Fruit fly (Drosophila melanogaster) whole organism, embryonic: ENCODE results near the gene CG31882.

Experiments used
- Adf1 ChIP-seq: fragments of 200-800 bp; sonication (Bioruptor generic); IDR thresholded peaks from 2 replicates; pipeline ENCODE4 v1.3.6; 2022; ENCODE audit warnings: missing biosample characterization, missing genetic modification characterization
- CG10321 ChIP-seq: fragments of 200-800 bp; sonication (Bioruptor generic); IDR thresholded peaks from 2 replicates; pipeline ENCODE4 v1.3.6; 2022; ENCODE audit warnings: missing biosample characterization, missing genetic modification characterization
- CG12219 ChIP-seq: fragments of 200-800 bp; sonication (Bioruptor generic); optimal IDR thresholded peaks from 3 replicates; lab custom pipeline; 2018; ENCODE audit warnings: missing biosample characterization, mild to moderate bottlenecking, missing genetic modification characterization
- CG13287 ChIP-seq: fragments of 200-800 bp; sonication (Bioruptor generic); IDR thresholded peaks from 2 replicates; pipeline ENCODE4 v1.3.6; 2022; ENCODE audit warnings: missing biosample characterization, missing genetic modification characterization; ENCODE audit not compliant: partially characterized antibody
- CG13624 ChIP-seq: fragments of 200-800 bp; sonication (Bioruptor generic); optimal IDR thresholded peaks from 2 replicates; lab custom pipeline; 2016; ENCODE audit warnings: missing biosample characterization, missing genetic modification characterization
- CG15514 ChIP-seq: fragments of 200-800 bp; sonication (Bioruptor generic); optimal IDR thresholded peaks from 3 replicates; lab custom pipeline; 2017; ENCODE audit warnings: missing biosample characterization, missing genetic modification characterization, mild to moderate bottlenecking, moderate library complexity, missing genetic modification reagents
- CG17359 ChIP-seq: fragments of 200-800 bp; sonication (Bioruptor generic); optimal IDR thresholded peaks from 3 replicates; lab custom pipeline; 2018; ENCODE audit warnings: missing biosample characterization, mild to moderate bottlenecking, missing genetic modification characterization, moderate library complexity
- CG2116 ChIP-seq: fragments of 200-800 bp; sonication (Bioruptor generic); optimal IDR thresholded peaks from 3 replicates; lab custom pipeline; 2018; ENCODE audit warnings: missing biosample characterization, mild to moderate bottlenecking, missing genetic modification characterization
- CG31224 ChIP-seq: fragments of 200-800 bp; sonication (Bioruptor generic); IDR thresholded peaks from 2 replicates; pipeline ENCODE4 v1.3.6; 2022; ENCODE audit warnings: missing biosample characterization, missing genetic modification characterization
- CG34422 ChIP-seq: fragments of 200-800 bp; sonication (Bioruptor generic); IDR thresholded peaks from 3 replicates; pipeline ENCODE4 v1.3.6; 2022; ENCODE audit warnings: missing biosample characterization, missing genetic modification characterization
- CG6765 ChIP-seq: fragments of 200-800 bp; sonication (Bioruptor generic); optimal IDR thresholded peaks from 3 replicates; lab custom pipeline; 2017; ENCODE audit warnings: missing biosample characterization, mild to moderate bottlenecking, missing genetic modification characterization
- CG6854 ChIP-seq: fragments of 200-800 bp; sonication (Bioruptor generic); optimal IDR thresholded peaks from 3 replicates; lab custom pipeline; 2017; ENCODE audit warnings: missing biosample characterization, mild to moderate bottlenecking, missing genetic modification characterization
- CG7745 ChIP-seq: fragments of 200-800 bp; sonication (Bioruptor generic); optimal IDR thresholded peaks from 2 replicates; lab custom pipeline; 2018; ENCODE audit warnings: missing biosample characterization, mild to moderate bottlenecking, missing genetic modification characterization, moderate library complexity
- CG7963 ChIP-seq: fragments of 200-800 bp; sonication (Bioruptor generic); IDR thresholded peaks from 3 replicates; pipeline ENCODE4 v1.3.6; 2022; ENCODE audit warnings: missing biosample characterization, missing genetic modification characterization; ENCODE audit not compliant: partially characterized antibody
- CG8290 ChIP-seq, 3 experiments: fragments of 200-800 bp; sonication (Bioruptor generic); optimal IDR thresholded peaks; 2 replicates each; lab custom pipeline; 2016 to 2019; ENCODE audit warnings: missing biosample characterization in 3 of 3, missing genetic modification characterization in 3 of 3, mild to moderate bottlenecking in 2 of 3, moderate library complexity in 1 of 3
- CG9876 ChIP-seq: fragments of 200-800 bp; sonication (Bioruptor generic); optimal IDR thresholded peaks from 2 replicates; lab custom pipeline; 2016; ENCODE audit warnings: missing biosample characterization, missing genetic modification characterization
- CG9932 ChIP-seq: fragments of 200-800 bp; sonication (Bioruptor generic); IDR thresholded peaks from 2 replicates; pipeline ENCODE4 v1.3.6; 2022; ENCODE audit warnings: missing biosample characterization, missing genetic modification characterization
- Drgx ChIP-seq: fragments of 200-800 bp; sonication (Bioruptor generic); IDR thresholded peaks from 2 replicates; pipeline ENCODE4 v1.3.6; 2022; ENCODE audit warnings: missing biosample characterization, missing genetic modification characterization
- Fer1 ChIP-seq: fragments of 200-800 bp; sonication (Bioruptor generic); optimal IDR thresholded peaks from 2 replicates; lab custom pipeline; 2017; ENCODE audit warnings: missing biosample characterization, mild to moderate bottlenecking, missing genetic modification characterization
- HHEX ChIP-seq: fragments of 200-800 bp; sonication (Bioruptor generic); optimal IDR thresholded peaks from 3 replicates; lab custom pipeline; 2017; ENCODE audit warnings: missing biosample characterization, mild to moderate bottlenecking, missing genetic modification characterization, missing genetic modification reagents
- HLH3B ChIP-seq: fragments of 200-800 bp; sonication (Bioruptor generic); IDR thresholded peaks from 2 replicates; pipeline ENCODE4 v1.3.6; 2022; ENCODE audit warnings: missing biosample characterization, missing genetic modification characterization
- Hand ChIP-seq: fragments of 200-800 bp; sonication (Bioruptor generic); optimal IDR thresholded peaks from 2 replicates; lab custom pipeline; 2017; ENCODE audit warnings: mild to moderate bottlenecking, missing biosample characterization, missing genetic modification reagents, missing genetic modification characterization
- Mad ChIP-seq: fragments of 200-800 bp; sonication (Bioruptor generic); optimal IDR thresholded peaks from 2 replicates; lab custom pipeline; 2016; ENCODE audit warnings: missing biosample characterization, missing genetic modification characterization
- NC2α ChIP-seq: fragments of 200-800 bp; sonication (Bioruptor generic); optimal IDR thresholded peaks from 2 replicates; lab custom pipeline; 2016; ENCODE audit warnings: missing biosample characterization, missing genetic modification characterization
- NC2β ChIP-seq: fragments of 200-800 bp; sonication (Bioruptor generic); optimal IDR thresholded peaks from 2 replicates; lab custom pipeline; 2016; ENCODE audit warnings: missing biosample characterization, missing genetic modification characterization
- NK7.1 ChIP-seq: fragments of 200-800 bp; sonication (Bioruptor generic); optimal IDR thresholded peaks from 3 replicates; lab custom pipeline; 2016; ENCODE audit warnings: missing biosample characterization, missing genetic modification characterization
- Nf-YA ChIP-seq: fragments of 200-800 bp; sonication (Bioruptor generic); IDR thresholded peaks from 2 replicates; pipeline ENCODE4 v1.3.6; 2022; ENCODE audit warnings: missing biosample characterization, missing genetic modification characterization
- PHDP ChIP-seq: fragments of 200-800 bp; sonication (Bioruptor generic); optimal IDR thresholded peaks from 3 replicates; lab custom pipeline; 2018; ENCODE audit warnings: missing biosample characterization, mild to moderate bottlenecking, missing genetic modification characterization, moderate library complexity
- Vsx1 ChIP-seq: fragments of 200-800 bp; sonication (Bioruptor generic); optimal IDR thresholded peaks from 2 replicates; lab custom pipeline; 2017; ENCODE audit warnings: missing biosample characterization, mild to moderate bottlenecking, missing genetic modification characterization, missing genetic modification reagents
- YL-1 ChIP-seq: fragments of 200-800 bp; sonication (Bioruptor generic); optimal IDR thresholded peaks from 3 replicates; lab custom pipeline; 2017; ENCODE audit warnings: missing biosample characterization, mild to moderate bottlenecking, missing genetic modification characterization
- amos ChIP-seq: fragments of 200-800 bp; sonication (Bioruptor generic); IDR thresholded peaks from 2 replicates; pipeline ENCODE4 v1.3.6; 2022; ENCODE audit warnings: missing biosample characterization, missing genetic modification characterization; ENCODE audit not compliant: partially characterized antibody
- caup ChIP-seq: fragments of 200-800 bp; sonication (Bioruptor generic); optimal IDR thresholded peaks from 3 replicates; lab custom pipeline; 2017; ENCODE audit warnings: missing biosample characterization, mild to moderate bottlenecking, missing genetic modification characterization, moderate library complexity; ENCODE audit not compliant: severe bottlenecking
- chif ChIP-seq, 2 experiments: fragments of 200-800 bp; sonication (Bioruptor generic); optimal IDR thresholded peaks; 3 replicates each; lab custom pipeline; 2016; ENCODE audit warnings: missing biosample characterization in 2 of 2, missing genetic modification characterization in 2 of 2
- exex ChIP-seq: fragments of 200-800 bp; sonication (Bioruptor generic); optimal IDR thresholded peaks from 4 replicates; lab custom pipeline; 2018; ENCODE audit warnings: missing biosample characterization, mild to moderate bottlenecking, missing genetic modification characterization, moderate library complexity
- ftz-f1 ChIP-seq: fragments of 200-800 bp; sonication (Bioruptor generic); optimal IDR thresholded peaks from 2 replicates; lab custom pipeline; 2016; ENCODE audit warnings: missing biosample characterization, missing genetic modification characterization
- grau ChIP-seq: fragments of 200-800 bp; optimal IDR thresholded peaks from 3 replicates; lab custom pipeline; 2019; ENCODE audit warnings: missing biosample characterization, mild to moderate bottlenecking, missing genetic modification characterization, moderate library complexity
- hb ChIP-seq: fragments of 200-800 bp; sonication (Bioruptor generic); IDR thresholded peaks from 3 replicates; pipeline ENCODE4 v1.3.6; 2022; ENCODE audit warnings: missing biosample characterization, missing genetic modification characterization; ENCODE audit not compliant: partially characterized antibody
- kah ChIP-seq: fragments of 200-800 bp; sonication (Bioruptor generic); optimal IDR thresholded peaks from 2 replicates; lab custom pipeline; 2018; ENCODE audit warnings: missing biosample characterization, mild to moderate bottlenecking, missing genetic modification characterization
- lmd ChIP-seq: fragments of 200-800 bp; sonication (Bioruptor generic); IDR thresholded peaks from 2 replicates; pipeline ENCODE4 v1.3.6; 2022; ENCODE audit warnings: missing biosample characterization, missing genetic modification characterization
- pan ChIP-seq, 4 experiments: fragments of >200 bp in 3 of 4; fragments of 200-800 bp in 1 of 4; sonication (Bioruptor generic) in 1 of 4; optimal IDR thresholded peaks in 3 of 4; IDR thresholded peaks in 1 of 4; 2 replicates each; pipeline versions ENCODE4 v1.3.6 to Lab custom; 2017 to 2022; ENCODE audit warnings: missing biosample characterization in 2 of 4, missing genetic modification characterization in 2 of 4, mixed read lengths in 1 of 4
- pfk ChIP-seq: fragments of 200-800 bp; sonication (Bioruptor generic); optimal IDR thresholded peaks from 2 replicates; lab custom pipeline; 2018; ENCODE audit warnings: missing biosample characterization, mild to moderate bottlenecking, missing genetic modification characterization, moderate library complexity
- slou ChIP-seq: fragments of 200-800 bp; sonication (Bioruptor generic); optimal IDR thresholded peaks from 3 replicates; lab custom pipeline; 2016; ENCODE audit warnings: missing biosample characterization, missing genetic modification characterization
- sqz ChIP-seq: fragments of 200-800 bp; sonication (Bioruptor generic); optimal IDR thresholded peaks from 3 replicates; lab custom pipeline; 2018; ENCODE audit warnings: missing biosample characterization, mild to moderate bottlenecking, missing genetic modification characterization
- tin ChIP-seq: fragments of 200-800 bp; sonication (Bioruptor generic); optimal IDR thresholded peaks from 3 replicates; lab custom pipeline; 2016; ENCODE audit warnings: missing biosample characterization, missing genetic modification characterization
- unpg ChIP-seq: fragments of 200-800 bp; sonication (Bioruptor generic); optimal IDR thresholded peaks from 3 replicates; lab custom pipeline; 2018; ENCODE audit warnings: missing biosample characterization, mild to moderate bottlenecking, missing genetic modification characterization, moderate library complexity
- usp ChIP-seq: fragments of >200 bp; optimal IDR thresholded peaks from 2 replicates; lab custom pipeline; 2017; ENCODE audit warnings: missing biosample characterization, missing genetic modification characterization
- yki ChIP-seq: fragments of >200 bp; optimal IDR thresholded peaks from 3 replicates; lab custom pipeline; 2018
- zfh1 ChIP-seq: fragments of 200-800 bp; sonication (Bioruptor generic); IDR thresholded peaks from 3 replicates; pipeline ENCODE4 v1.3.6; 2022; ENCODE audit warnings: missing biosample characterization, missing genetic modification characterization

Gene CG31882

DNA sequence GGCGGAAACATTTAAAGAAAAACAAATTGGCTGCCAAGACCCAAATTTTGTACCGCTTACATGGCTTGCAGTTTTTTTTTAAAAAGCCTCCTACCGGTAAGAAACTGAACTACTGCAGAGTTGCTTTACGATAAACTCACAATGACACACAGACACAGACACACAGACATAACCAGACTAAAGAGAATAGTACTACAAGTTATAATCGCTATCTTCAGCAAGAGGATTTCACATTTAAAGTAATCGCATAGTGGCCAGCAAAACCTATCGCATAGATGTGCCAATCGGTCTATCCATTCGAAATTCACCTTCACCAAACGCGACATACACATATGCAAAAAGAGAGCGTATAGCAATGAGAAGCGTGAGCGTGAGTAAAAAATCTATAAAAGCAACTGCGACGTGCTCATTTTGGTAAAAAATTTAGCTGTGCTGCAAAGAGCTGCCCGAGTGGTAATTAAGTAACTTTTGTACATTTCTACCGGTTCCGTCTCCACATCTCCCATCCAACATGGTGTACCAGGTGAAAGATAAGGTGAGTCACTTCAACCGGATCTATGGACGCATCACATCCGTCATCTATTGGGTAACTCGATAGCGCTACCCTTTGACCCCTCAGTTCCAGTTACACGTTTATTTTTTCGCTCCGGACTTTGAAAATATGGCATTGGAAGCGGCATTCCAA, 11.9 kb downstream of the CG31882 start, which contains the start of gene Trx2 (continued):
- no peak for TF ChIP-seq pan (optimal IDR thresholded peaks at IDR 0.05; lab: Kevin White, UChicago)
- no peak for TF ChIP-seq pan (GFP tag; optimal IDR thresholded peaks at IDR 0.05 in 1 of 2, IDR thresholded peaks at IDR 0.05 in 1 of 2)
- TF ChIP-seq NC2α (GFP tag; lab: Kevin White, UChicago), result no peak
- peak; percentile 59 for TF ChIP-seq Vsx1 (GFP tag; lab: Kevin White, UChicago)
- TF ChIP-seq sqz (GFP tag; lab: Kevin White, UChicago), result peak; percentile 48
- peak; percentile 64 for TF ChIP-seq Hand (GFP tag; lab: Kevin White, UChicago)
- peak; percentile 24 for TF ChIP-seq CG15514 (GFP tag; lab: Kevin White, UChicago)
- TF ChIP-seq CG7963 (GFP tag; lab: Robert Waterston, UW), result no peak
- TF ChIP-seq CG10321, result no peak
- peak; percentile 6 for TF ChIP-seq CG17359 (tag; lab: Kevin White, UChicago)
- TF ChIP-seq CG2116 (GFP tag; lab: Kevin White, UChicago), result peak; percentile 97
- no peak for TF ChIP-seq CG9876 (GFP tag; lab: Kevin White, UChicago)
- TF ChIP-seq usp (GFP tag; lab: Kevin White, UChicago), result no peak
- TF ChIP-seq kah (GFP tag; lab: Kevin White, UChicago), result no peak
- peak; percentile 46 for TF ChIP-seq Fer1 (GFP tag; lab: Kevin White, UChicago)
- peak; percentile 62 for TF ChIP-seq CG13624 (GFP tag; lab: Kevin White, UChicago)
- no peak for TF ChIP-seq CG8290 (GFP tag; optimal IDR thresholded peaks at IDR 0.05; lab: Kevin White, UChicago)
- no peak for TF ChIP-seq CG8290 (tag; optimal IDR thresholded peaks at IDR 0.05; lab: Kevin White, UChicago)
- no peak for TF ChIP-seq tin
- no peak for TF ChIP-seq lmd (GFP tag; lab: Robert Waterston, UW)
- TF ChIP-seq yki (lab: Kevin White, UChicago), result peak; percentile 8
- TF ChIP-seq amos (GFP tag; lab: Robert Waterston, UW), result peak; percentile 3; the same call in 1 of the 2 replicates
- peak; percentile 40 for TF ChIP-seq exex (tag; lab: Kevin White, UChicago)
- peak; percentile 79 for TF ChIP-seq YL-1 (GFP tag; lab: Kevin White, UChicago)
- peak; percentile 50 for TF ChIP-seq CG6854 (GFP tag; lab: Kevin White, UChicago)
- TF ChIP-seq caup (GFP tag; lab: Kevin White, UChicago), result peak; percentile 61
- TF ChIP-seq Mad (GFP tag; lab: Kevin White, UChicago), result no peak
- TF ChIP-seq unpg (GFP tag; lab: Kevin White, UChicago), result peak; percentile 16
- TF ChIP-seq NK7.1, result no peak
- peak; percentile 82; the same call in 1 of the 3 replicates for TF ChIP-seq CG34422 (GFP tag; lab: Robert Waterston, UW)
- TF ChIP-seq pfk, result peak; percentile 9
- TF ChIP-seq Adf1 (GFP tag; lab: Robert Waterston, UW), result peak; percentile 38; the same call in 1 of the 2 replicates
- no peak; the same call in 1 of the 2 replicates for TF ChIP-seq CG9932
- peak; percentile 35 for TF ChIP-seq HHEX (GFP tag; lab: Kevin White, UChicago)
- TF ChIP-seq NC2β (GFP tag; lab: Kevin White, UChicago), result peak; percentile 16
- peak; percentile 3 for TF ChIP-seq CG12219
- TF ChIP-seq HLH3B (GFP tag; lab: Robert Waterston, UW), result peak; percentile 5; the same call in 1 of the 2 replicates
- TF ChIP-seq Drgx (GFP tag; lab: Robert Waterston, UW), result peak; percentile 12; the same call in 1 of the 2 replicates
- no peak for TF ChIP-seq slou
- TF ChIP-seq CG13287 (GFP tag; lab: Robert Waterston, UW), result no peak
- TF ChIP-seq grau (tag; lab: Kevin White, UChicago), result peak; percentile 3
- no peak for TF ChIP-seq ftz-f1 (GFP tag; lab: Kevin White, UChicago)
- peak; percentile 18 for TF ChIP-seq PHDP
- TF ChIP-seq chif (GFP tag; optimal IDR thresholded peaks at IDR 0.05; lab: Kevin White, UChicago), result no peak
- TF ChIP-seq CG6765 (GFP tag; lab: Kevin White, UChicago), result peak; percentile 81
- no peak for TF ChIP-seq zfh1
- TF ChIP-seq CG31224 (GFP tag; lab: Robert Waterston, UW), result no peak
- peak; percentile 58 for TF ChIP-seq CG7745 (tag; lab: Kevin White, UChicago)
- peak; percentile 8; the same call in 1 of the 2 replicates for TF ChIP-seq Nf-YA (GFP tag; lab: Robert Waterston, UW)
- TF ChIP-seq hb, result no peak
